Worm (Caenorhabditis elegans): ENCODE data around the gene xrn-2.

DNA sequence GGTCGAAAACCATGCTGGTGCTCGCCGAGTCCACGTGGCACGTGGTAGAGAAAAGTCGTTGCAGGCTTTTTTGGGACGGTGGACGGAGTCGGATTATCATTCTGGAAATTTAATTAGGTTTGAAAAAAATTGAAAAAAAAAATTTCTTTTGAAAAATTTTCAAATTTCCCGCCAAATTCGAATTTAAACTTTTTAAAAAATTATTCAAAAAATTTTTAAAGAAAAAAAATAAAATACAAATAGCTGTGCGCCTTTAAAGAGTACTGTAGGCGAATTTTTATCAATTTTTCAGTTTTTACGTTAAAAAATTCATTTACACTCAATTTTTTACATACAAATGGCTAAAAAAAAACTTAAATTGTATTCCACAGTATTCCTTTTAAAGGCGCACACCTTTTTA lies 28.7 kb upstream of the xrn-2 start, which contains the start of gene K09E4.3:
- TF ChIP-seq tbx-11 (GFP tag; IDR thresholded peaks at IDR 0.05) (no peak), ceh-36 (tag; optimal IDR thresholded peaks at IDR 0.05) (no peak), sea-1 (GFP tag; conservative IDR thresholded peaks at IDR 0.05) (no peak), tra-4 (tag; optimal IDR thresholded peaks at IDR 0.05) (no peak), flt-1 (GFP tag; IDR thresholded peaks at IDR 0.05) (no peak), hmbx-1 (tag; optimal IDR thresholded peaks at IDR 0.05) (no peak), ama-1 (optimal IDR thresholded peaks at IDR 0.05) (no peak), pes-1 (GFP tag; IDR thresholded peaks at IDR 0.05) (no peak), aly-1 (tag; optimal IDR thresholded peaks at IDR 0.05) (no peak), ceh-13 (GFP tag; optimal IDR thresholded peaks at IDR 0.05) (no peak), tbx-37 (GFP tag; conservative IDR thresholded peaks at IDR 0.05) (no peak), scrt-1 (GFP tag; IDR thresholded peaks at IDR 0.05) (no peak)
